Fruit fly (Drosophila melanogaster) whole organism, embryonic: Measurements from ENCODE around the gene CG32373.

Experiments
- BtbVII ChIP-seq: fragments of 200-800 bp; sonication (Bioruptor generic); optimal IDR thresholded peaks from 3 replicates; lab custom pipeline; 2017; ENCODE audit warnings: missing biosample characterization, mild to moderate bottlenecking, missing genetic modification characterization
- CG10274 ChIP-seq: fragments of 200-800 bp; sonication (Bioruptor generic); optimal IDR thresholded peaks from 3 replicates; lab custom pipeline; 2017; ENCODE audit warnings: missing biosample characterization, mild to moderate bottlenecking, missing genetic modification characterization
- CG11696 ChIP-seq: fragments of 200-800 bp; sonication (Bioruptor generic); IDR thresholded peaks from 2 replicates; pipeline ENCODE4 v1.3.6; 2022; ENCODE audit warnings: missing biosample characterization, missing genetic modification characterization
- CG14050 ChIP-seq: fragments of 200-800 bp; sonication (Bioruptor generic); IDR thresholded peaks from 3 replicates; pipeline ENCODE4 v1.3.6; 2022; ENCODE audit warnings: missing biosample characterization, missing genetic modification characterization
- CG17612 ChIP-seq: fragments of 200-800 bp; sonication (Bioruptor generic); IDR thresholded peaks from 2 replicates; pipeline ENCODE4 v1.3.6; 2022; ENCODE audit warnings: missing biosample characterization, missing genetic modification characterization
- CG18262 ChIP-seq: fragments of 200-800 bp; optimal IDR thresholded peaks from 3 replicates; lab custom pipeline; 2019; ENCODE audit warnings: missing biosample characterization, mild to moderate bottlenecking, missing genetic modification characterization, moderate library complexity
- CG18599 ChIP-seq: fragments of 200-800 bp; sonication (Bioruptor generic); optimal IDR thresholded peaks from 3 replicates; lab custom pipeline; 2017; ENCODE audit warnings: missing biosample characterization, missing genetic modification characterization, mild to moderate bottlenecking, moderate library complexity, missing genetic modification reagents
- CG18764 ChIP-seq: fragments of 200-800 bp; sonication (Bioruptor generic); optimal IDR thresholded peaks from 3 replicates; lab custom pipeline; 2016; ENCODE audit warnings: missing biosample characterization, missing genetic modification characterization
- CG2129 ChIP-seq: fragments of 200-800 bp; sonication (Bioruptor generic); IDR thresholded peaks from 2 replicates; pipeline ENCODE4 v1.3.6; 2022; ENCODE audit warnings: missing biosample characterization, missing genetic modification characterization; ENCODE audit not compliant: partially characterized antibody
- CG3281 ChIP-seq: fragments of 200-800 bp; sonication (Bioruptor generic); optimal IDR thresholded peaks from 3 replicates; lab custom pipeline; 2017; ENCODE audit warnings: missing biosample characterization, mild to moderate bottlenecking, missing genetic modification characterization
- CG33213 ChIP-seq: fragments of 200-800 bp; sonication (Bioruptor generic); optimal IDR thresholded peaks from 3 replicates; lab custom pipeline; 2016; ENCODE audit warnings: missing biosample characterization, missing genetic modification characterization
- CG3726 ChIP-seq: fragments of 200-800 bp; sonication (Bioruptor generic); IDR thresholded peaks from 3 replicates; pipeline ENCODE4, ENCODE4 v1.3.6; 2022; ENCODE audit warnings: missing biosample characterization, missing genetic modification characterization
- CG3838 ChIP-seq: fragments of 200-800 bp; sonication (Bioruptor generic); optimal IDR thresholded peaks from 3 replicates; lab custom pipeline; 2016; ENCODE audit warnings: missing biosample characterization, missing genetic modification characterization
- CG42726 ChIP-seq: fragments of 200-800 bp; sonication (Bioruptor generic); IDR thresholded peaks from 2 replicates; pipeline ENCODE4 v1.3.6; 2022; ENCODE audit warnings: missing biosample characterization, missing genetic modification characterization; ENCODE audit not compliant: partially characterized antibody
- CG8388 ChIP-seq: fragments of 200-800 bp; sonication (Bioruptor generic); optimal IDR thresholded peaks from 2 replicates; lab custom pipeline; 2019; ENCODE audit warnings: missing biosample characterization, mild to moderate bottlenecking, missing genetic modification characterization, moderate library complexity
- CoRest ChIP-seq: fragments of 200-800 bp; sonication (Bioruptor generic); optimal IDR thresholded peaks from 3 replicates; lab custom pipeline; 2018; ENCODE audit warnings: missing biosample characterization, mild to moderate bottlenecking, missing genetic modification characterization, moderate library complexity
- D ChIP-seq, 2 experiments: fragments of 200-800 bp in 1 of 2; fragments of >200 bp in 1 of 2; sonication (Bioruptor generic) in 1 of 2; optimal IDR thresholded peaks; 2 replicates in 1 of 2; 3 replicates in 1 of 2; lab custom pipeline; 2017; ENCODE audit warnings: mild to moderate bottlenecking in 1 of 2, missing biosample characterization in 1 of 2, missing genetic modification characterization in 1 of 2, missing genetic modification reagents in 1 of 2
- Dek ChIP-seq: fragments of 200-800 bp; sonication (Bioruptor generic); optimal IDR thresholded peaks from 3 replicates; lab custom pipeline; 2019; ENCODE audit warnings: missing biosample characterization, mild to moderate bottlenecking, missing genetic modification characterization, moderate library complexity
- Doc3 ChIP-seq: fragments of 200-800 bp; sonication (Bioruptor generic); IDR thresholded peaks from 3 replicates; pipeline ENCODE4 v1.3.6; 2022; ENCODE audit warnings: missing biosample characterization, missing genetic modification characterization; ENCODE audit not compliant: partially characterized antibody
- Drgx ChIP-seq: fragments of 200-800 bp; sonication (Bioruptor generic); IDR thresholded peaks from 2 replicates; pipeline ENCODE4 v1.3.6; 2022; ENCODE audit warnings: missing biosample characterization, missing genetic modification characterization
- HmgD ChIP-seq: fragments of 200-800 bp; sonication (Bioruptor generic); optimal IDR thresholded peaks from 3 replicates; lab custom pipeline; 2016; ENCODE audit warnings: missing biosample characterization, missing genetic modification characterization
- Hr39 ChIP-seq: fragments of >200 bp; optimal IDR thresholded peaks from 2 replicates; lab custom pipeline; 2017
- Lhr ChIP-seq: fragments of 200-800 bp; sonication (Bioruptor generic); optimal IDR thresholded peaks from 3 replicates; lab custom pipeline; 2017; ENCODE audit warnings: mild to moderate bottlenecking, missing biosample characterization, missing genetic modification reagents, missing genetic modification characterization
- Myb ChIP-seq: fragments of 200-800 bp; sonication (Bioruptor generic); optimal IDR thresholded peaks from 2 replicates; lab custom pipeline; 2016; ENCODE audit warnings: missing biosample characterization, missing genetic modification characterization
- NC2β ChIP-seq: fragments of 200-800 bp; sonication (Bioruptor generic); optimal IDR thresholded peaks from 2 replicates; lab custom pipeline; 2016; ENCODE audit warnings: missing biosample characterization, missing genetic modification characterization
- Nf-YB ChIP-seq: fragments of 200-800 bp; sonication (Bioruptor generic); optimal IDR thresholded peaks from 3 replicates; lab custom pipeline; 2019; ENCODE audit warnings: missing biosample characterization, mild to moderate bottlenecking, missing genetic modification characterization, moderate library complexity
- Nf-YC ChIP-seq: fragments of 200-800 bp; optimal IDR thresholded peaks from 3 replicates; lab custom pipeline; 2019; ENCODE audit warnings: missing biosample characterization, mild to moderate bottlenecking, missing genetic modification characterization, moderate library complexity
- Pdp1 ChIP-seq, 2 experiments: fragments of 200-800 bp; sonication (Bioruptor generic); optimal IDR thresholded peaks; 3 replicates each; lab custom pipeline; 2016; ENCODE audit warnings: missing biosample characterization in 2 of 2, missing genetic modification characterization in 2 of 2, mild to moderate bottlenecking in 1 of 2, moderate library complexity in 1 of 2
- Poxn ChIP-seq: fragments of 200-800 bp; sonication (Bioruptor generic); IDR thresholded peaks from 2 replicates; pipeline ENCODE4 v1.3.6; 2022; ENCODE audit warnings: missing biosample characterization, missing genetic modification characterization
- Ravus ChIP-seq: fragments of 200-800 bp; sonication (Bioruptor generic); IDR thresholded peaks from 2 replicates; pipeline ENCODE4 v1.3.6; 2022; ENCODE audit warnings: missing biosample characterization, missing genetic modification characterization
- Sin3A ChIP-seq: fragments of >200 bp; optimal IDR thresholded peaks from 2 replicates; lab custom pipeline; 2018
- aop ChIP-seq: fragments of 200-800 bp; sonication (Bioruptor generic); IDR thresholded peaks from 2 replicates; pipeline ENCODE4 v1.3.6; 2022; ENCODE audit warnings: missing biosample characterization, missing genetic modification characterization
- ase ChIP-seq: fragments of 200-800 bp; sonication (Bioruptor generic); IDR thresholded peaks from 3 replicates; pipeline ENCODE4 v1.3.6; 2022; ENCODE audit warnings: missing biosample characterization, missing genetic modification characterization
- btn ChIP-seq: fragments of 200-800 bp; sonication (Bioruptor generic); optimal IDR thresholded peaks from 2 replicates; lab custom pipeline; 2016; ENCODE audit warnings: missing biosample characterization, missing genetic modification characterization
- caup ChIP-seq: fragments of 200-800 bp; sonication (Bioruptor generic); optimal IDR thresholded peaks from 3 replicates; lab custom pipeline; 2017; ENCODE audit warnings: missing biosample characterization, mild to moderate bottlenecking, missing genetic modification characterization, moderate library complexity; ENCODE audit not compliant: severe bottlenecking
- chinmo ChIP-seq: fragments of 200-800 bp; sonication (Bioruptor generic); IDR thresholded peaks from 4 replicates; pipeline ENCODE4 v1.3.6; 2022; ENCODE audit warnings: missing biosample characterization, missing genetic modification characterization; ENCODE audit not compliant: partially characterized antibody
- corto ChIP-seq: fragments of 200-800 bp; sonication (Bioruptor generic); optimal IDR thresholded peaks from 2 replicates; lab custom pipeline; 2016; ENCODE audit warnings: missing biosample characterization, mild to moderate bottlenecking, missing genetic modification characterization, moderate library complexity
- exex ChIP-seq: fragments of 200-800 bp; sonication (Bioruptor generic); optimal IDR thresholded peaks from 4 replicates; lab custom pipeline; 2018; ENCODE audit warnings: missing biosample characterization, mild to moderate bottlenecking, missing genetic modification characterization, moderate library complexity
- gem ChIP-seq: fragments of 200-800 bp; sonication (Bioruptor generic); optimal IDR thresholded peaks from 2 replicates; lab custom pipeline; 2019; ENCODE audit warnings: missing biosample characterization, mild to moderate bottlenecking, missing genetic modification characterization, moderate library complexity
- gsb ChIP-seq: fragments of 200-800 bp; sonication (Bioruptor generic); IDR thresholded peaks from 2 replicates; pipeline ENCODE4 v1.3.6; 2022; ENCODE audit warnings: missing biosample characterization, missing genetic modification characterization
- gt ChIP-seq: fragments of 200-800 bp; sonication (Bioruptor generic); IDR thresholded peaks from 2 replicates; pipeline ENCODE4 v1.3.6; 2022; ENCODE audit warnings: missing biosample characterization, missing genetic modification characterization
- ham ChIP-seq: fragments of 200-800 bp; sonication (Bioruptor generic); IDR thresholded peaks from 2 replicates; pipeline ENCODE4 v1.3.6; 2022; ENCODE audit warnings: missing biosample characterization, missing genetic modification characterization
- hb ChIP-seq: fragments of 200-800 bp; sonication (Bioruptor generic); IDR thresholded peaks from 3 replicates; pipeline ENCODE4 v1.3.6; 2022; ENCODE audit warnings: missing biosample characterization, missing genetic modification characterization; ENCODE audit not compliant: partially characterized antibody
- hth ChIP-seq: fragments of >200 bp; optimal IDR thresholded peaks from 2 replicates; lab custom pipeline; 2017; ENCODE audit warnings: inconsistent platforms
- kah ChIP-seq: fragments of 200-800 bp; sonication (Bioruptor generic); optimal IDR thresholded peaks from 2 replicates; lab custom pipeline; 2018; ENCODE audit warnings: missing biosample characterization, mild to moderate bottlenecking, missing genetic modification characterization
- nerfin-2 ChIP-seq: fragments of 200-800 bp; sonication (Bioruptor generic); IDR thresholded peaks from 2 replicates; pipeline ENCODE4 v1.3.6; 2022; ENCODE audit warnings: missing biosample characterization, missing genetic modification characterization; ENCODE audit not compliant: partially characterized antibody
- rib ChIP-seq: fragments of 200-800 bp; sonication (Bioruptor generic); IDR thresholded peaks from 2 replicates; pipeline ENCODE4 v1.3.6; 2022; ENCODE audit warnings: missing biosample characterization, missing genetic modification characterization
- z ChIP-seq: fragments of 200-800 bp; sonication (Bioruptor generic); IDR thresholded peaks from 3 replicates; pipeline ENCODE4 v1.3.6; 2022; ENCODE audit warnings: missing biosample characterization, missing genetic modification characterization

The CG32373 gene

DNA sequence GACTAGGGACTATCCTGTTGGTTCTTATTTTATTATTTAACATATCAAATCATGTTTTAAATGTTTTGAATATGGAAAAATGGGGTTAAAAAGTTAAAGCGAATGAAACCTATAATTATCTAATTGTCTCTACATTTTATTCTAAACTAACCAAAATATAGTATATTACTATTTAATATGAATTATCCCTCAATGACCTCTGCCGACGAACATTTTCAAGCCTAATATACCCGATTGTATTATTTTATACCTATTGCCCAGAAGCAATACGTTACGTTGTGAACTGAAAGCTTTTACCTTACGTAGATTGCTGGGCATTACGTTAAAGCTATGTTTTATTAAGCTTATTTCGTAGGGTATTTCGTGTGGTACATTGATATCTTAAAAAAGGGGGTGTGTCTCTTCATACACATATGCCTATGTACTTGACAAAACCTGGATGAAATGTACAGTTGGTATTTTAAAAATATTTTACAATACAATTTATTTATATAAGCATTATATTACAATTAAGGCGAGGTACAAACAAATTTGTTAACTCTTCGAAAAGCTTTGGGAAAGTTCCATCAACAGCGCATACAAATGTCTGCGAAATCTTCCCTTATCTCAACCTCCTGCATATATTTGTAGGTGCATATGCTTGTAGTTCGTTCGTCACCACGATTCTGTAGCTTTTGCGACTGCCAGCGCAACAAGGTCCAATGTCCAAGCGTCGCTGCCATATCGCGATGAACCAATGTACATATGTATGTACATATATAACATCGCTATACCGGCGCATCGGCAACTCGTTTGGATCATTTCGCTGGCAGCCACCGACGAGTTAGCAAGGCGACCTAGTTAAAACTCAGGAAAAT lies 68.4 kb downstream of the CG32373 start, which contains the start of gene Mcad:
TSS of gene Mcad (plus strand) at position 790 of the 857 bp plus-strand sequence.
- no peak for TF ChIP-seq nerfin-2 (GFP tag; lab: Robert Waterston, UW)
- TF ChIP-seq Poxn (GFP tag; lab: Robert Waterston, UW) = peak; percentile 57
- TF ChIP-seq CG8388 (GFP tag; lab: Kevin White, UChicago) = peak; percentile 67
- TF ChIP-seq D (optimal IDR thresholded peaks at IDR 0.05; lab: Kevin White, UChicago) = no peak
- TF ChIP-seq D (GFP tag; optimal IDR thresholded peaks at IDR 0.05; lab: Kevin White, UChicago) = peak; percentile 93
- TF ChIP-seq rib (GFP tag; lab: Robert Waterston, UW) = peak; percentile 82
- peak; percentile 93 for TF ChIP-seq caup
- peak; percentile 46 for TF ChIP-seq Lhr (GFP tag; lab: Kevin White, UChicago)
- TF ChIP-seq gem (tag; lab: Kevin White, UChicago) = peak; percentile 92
- TF ChIP-seq CG3281 (GFP tag; lab: Kevin White, UChicago) = peak; percentile 96
- TF ChIP-seq hth (lab: Kevin White, UChicago) = no peak
- TF ChIP-seq Nf-YB = peak; percentile 63
- peak; percentile 84 for TF ChIP-seq exex (tag; lab: Kevin White, UChicago)
- TF ChIP-seq aop (GFP tag; lab: Robert Waterston, UW) = no peak
- TF ChIP-seq kah = peak; percentile 98
- no peak for TF ChIP-seq Sin3A (lab: Kevin White, UChicago)
- peak; percentile 79; the same call in 1 of the 2 replicates for TF ChIP-seq CG17612 (GFP tag; lab: Robert Waterston, UW)
- peak; percentile 92 for TF ChIP-seq CoRest (tag; lab: Kevin White, UChicago)
- peak; percentile 90 for TF ChIP-seq CG18764 (GFP tag; lab: Kevin White, UChicago)
- TF ChIP-seq Myb = no peak
- no peak for TF ChIP-seq Hr39 (lab: Kevin White, UChicago)
- no peak for TF ChIP-seq hb (GFP tag; lab: Robert Waterston, UW)
- peak; percentile 84 for TF ChIP-seq Dek
- no peak for TF ChIP-seq HmgD (GFP tag; lab: Kevin White, UChicago)
- peak; percentile 79 for TF ChIP-seq CG14050 (GFP tag; lab: Robert Waterston, UW)
- TF ChIP-seq CG33213 (GFP tag; lab: Kevin White, UChicago) = peak; percentile 25
- TF ChIP-seq Nf-YC (tag; lab: Kevin White, UChicago) = peak; percentile 77
- no peak for TF ChIP-seq Doc3
- TF ChIP-seq chinmo (GFP tag; lab: Robert Waterston, UW) = peak; percentile 84; the same call in 1 of the 4 replicates
- TF ChIP-seq Pdp1 (GFP tag; optimal IDR thresholded peaks at IDR 0.05; lab: Kevin White, UChicago) = peak; percentile 55 to 73
- TF ChIP-seq gsb (GFP tag; lab: Robert Waterston, UW) = peak; percentile 90
- TF ChIP-seq ham = peak; percentile 80
- TF ChIP-seq BtbVII = peak; percentile 95
- TF ChIP-seq Ravus (GFP tag; lab: Robert Waterston, UW) = peak; percentile 87
- TF ChIP-seq NC2β (GFP tag; lab: Kevin White, UChicago) = no peak
- peak; percentile 90 for TF ChIP-seq Drgx (GFP tag; lab: Robert Waterston, UW)
- TF ChIP-seq CG2129 (GFP tag; lab: Robert Waterston, UW) = no peak
- TF ChIP-seq gt (GFP tag; lab: Robert Waterston, UW) = peak; percentile 64
- TF ChIP-seq z (GFP tag; lab: Robert Waterston, UW) = no peak
- TF ChIP-seq CG10274 = peak; percentile 99
- peak; percentile 38 for TF ChIP-seq CG3838 (GFP tag; lab: Kevin White, UChicago)
- TF ChIP-seq CG11696 (GFP tag; lab: Robert Waterston, UW) = peak; percentile 16; the same call in 1 of the 2 replicates
- peak; percentile 97 for TF ChIP-seq CG18599 (GFP tag; lab: Kevin White, UChicago)
- peak; percentile 98 for TF ChIP-seq corto (GFP tag; lab: Kevin White, UChicago)
- TF ChIP-seq CG42726 (GFP tag; lab: Robert Waterston, UW) = no peak
- TF ChIP-seq CG3726 (GFP tag; lab: Robert Waterston, UW) = peak; percentile 69
- TF ChIP-seq CG18262 = peak; percentile 88
- TF ChIP-seq btn = no peak
- peak; percentile 91 for TF ChIP-seq ase (GFP tag; lab: Robert Waterston, UW)
